Worm (Caenorhabditis elegans) whole organism, early embryonic: ENCODE measurements around the gene gtf-2F1.

ENCODE experiments used
- B0310.2 ChIP-seq: sonication (generic microtip); optimal IDR thresholded peaks from 2 replicates; lab custom pipeline; 2016; ENCODE audit warnings: mild to moderate bottlenecking, missing genetic modification characterization, missing compliant biosample characterization
- F13C5.2 ChIP-seq: sonication (generic microtip); optimal IDR thresholded peaks from 2 replicates; lab custom pipeline; 2017; ENCODE audit warnings: mild to moderate bottlenecking, missing genetic modification characterization, inconsistent platforms, missing compliant biosample characterization
- ama-1 ChIP-seq: fragments of 150-350 bp; optimal IDR thresholded peaks from 2 replicates; lab custom pipeline; 2014
- ceh-13 ChIP-seq: fragments of 200-800 bp; sonication (Bioruptor generic); optimal IDR thresholded peaks from 2 replicates; lab custom pipeline; 2018; ENCODE audit warnings: mild to moderate bottlenecking, missing genetic modification characterization, missing compliant biosample characterization
- ceh-36 ChIP-seq: sonication (generic microtip); optimal IDR thresholded peaks from 2 replicates; lab custom pipeline; 2016; ENCODE audit warnings: missing genetic modification characterization, inconsistent platforms, missing compliant biosample characterization
- flt-1 ChIP-seq: fragments of 200-800 bp; sonication (Bioruptor generic); IDR thresholded peaks from 2 replicates; pipeline ENCODE4 v1.3.6; 2022; ENCODE audit warnings: missing genetic modification characterization, missing compliant biosample characterization
- hmbx-1 ChIP-seq: sonication (generic microtip); optimal IDR thresholded peaks from 2 replicates; lab custom pipeline; 2016; ENCODE audit warnings: mild to moderate bottlenecking, missing genetic modification characterization, missing compliant biosample characterization
- hmg-4 ChIP-seq: fragments of 200-800 bp; sonication (Bioruptor generic); optimal IDR thresholded peaks from 2 replicates; lab custom pipeline; 2018; ENCODE audit warnings: mild to moderate bottlenecking, missing genetic modification characterization, missing compliant biosample characterization
- hnd-1 ChIP-seq: sonication (generic microtip); optimal IDR thresholded peaks from 2 replicates; lab custom pipeline; 2016; ENCODE audit warnings: missing genetic modification characterization, missing compliant biosample characterization
- pes-1 ChIP-seq: fragments of 200-800 bp; sonication (Bioruptor generic); IDR thresholded peaks from 2 replicates; pipeline ENCODE4 v1.3.6; 2022; ENCODE audit warnings: missing genetic modification reagents, missing genetic modification characterization, missing compliant biosample characterization
- scrt-1 ChIP-seq: fragments of 200-800 bp; sonication (Bioruptor generic); IDR thresholded peaks from 2 replicates; pipeline ENCODE4 v1.3.6; 2022; ENCODE audit warnings: missing genetic modification characterization, missing compliant biosample characterization

DNA sequence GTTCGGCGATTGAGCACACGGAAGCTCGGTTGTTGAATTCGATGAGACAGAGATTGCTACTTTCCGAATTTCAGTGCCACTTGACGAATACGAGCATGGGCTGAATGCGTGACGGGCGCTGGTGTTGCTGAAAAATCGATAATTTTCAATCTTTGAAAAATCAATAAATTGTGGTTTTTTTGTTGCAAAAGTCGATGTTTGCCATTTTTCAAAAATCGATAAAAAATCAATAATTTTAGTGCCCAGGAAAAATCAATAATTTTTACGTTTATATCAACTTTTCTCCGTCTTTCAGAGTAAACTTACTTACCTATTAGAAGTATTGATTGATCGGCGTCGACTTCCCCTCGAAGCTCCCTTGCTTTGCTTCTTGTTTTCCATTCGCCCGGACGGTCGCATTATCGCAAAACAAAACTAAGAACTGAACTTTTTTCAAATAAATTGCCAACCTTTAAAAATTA is 44.8 kb upstream of the gtf-2F1 start, which contains the start of gene C16A11.7:
- TF ChIP-seq ceh-13 (no peak), ceh-36 (tag; lab: Kevin White, UChicago) (no peak), ama-1 (no peak), flt-1 (no peak), scrt-1 (GFP tag; lab: Robert Waterston, UW) (no peak), B0310.2 (tag; lab: Kevin White, UChicago) (no peak), pes-1 (GFP tag; lab: Robert Waterston, UW) (no peak), hmg-4 (GFP tag; lab: Kevin White, UChicago) (no peak), hmbx-1 (tag; lab: Kevin White, UChicago) (no peak), hnd-1 (tag; lab: Kevin White, UChicago) (no peak), F13C5.2 (no peak)
